Worm (Caenorhabditis elegans): ENCODE data around the gene F39B3.3.
"Not testable (repeated sequence)": the region's sequence is repeated elsewhere in the genome, so short reads cannot be mapped to it uniquely, and the experiment has no call there.

Gene F39B3.3

DNA sequence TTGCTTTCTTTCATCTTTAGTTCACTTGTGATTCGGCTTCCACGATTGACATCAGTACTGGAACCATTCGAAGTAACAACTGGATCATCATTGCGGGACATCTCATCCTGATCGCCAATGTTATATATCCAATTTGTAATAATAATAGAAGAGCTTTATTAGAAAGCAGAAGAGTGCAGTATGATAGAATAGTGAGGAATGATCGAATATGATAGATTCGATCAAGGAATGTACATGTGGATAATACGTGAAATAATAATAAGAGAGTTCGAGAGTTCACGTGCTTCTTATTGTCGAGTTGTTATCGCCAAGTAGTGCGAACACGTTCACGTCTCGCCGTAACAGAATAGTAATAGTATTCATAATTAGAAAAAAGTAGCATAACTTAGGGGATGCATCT lies at the start of gene F39B3.3:
F39B3.3 (minus strand) TSS at position 101 of the 400 bp plus-strand sequence.
- not testable (repeated sequence) for TF ChIP-seq F13C5.2, tra-4, ets-7 (tag; optimal IDR thresholded peaks at IDR 0.05)

DNA sequence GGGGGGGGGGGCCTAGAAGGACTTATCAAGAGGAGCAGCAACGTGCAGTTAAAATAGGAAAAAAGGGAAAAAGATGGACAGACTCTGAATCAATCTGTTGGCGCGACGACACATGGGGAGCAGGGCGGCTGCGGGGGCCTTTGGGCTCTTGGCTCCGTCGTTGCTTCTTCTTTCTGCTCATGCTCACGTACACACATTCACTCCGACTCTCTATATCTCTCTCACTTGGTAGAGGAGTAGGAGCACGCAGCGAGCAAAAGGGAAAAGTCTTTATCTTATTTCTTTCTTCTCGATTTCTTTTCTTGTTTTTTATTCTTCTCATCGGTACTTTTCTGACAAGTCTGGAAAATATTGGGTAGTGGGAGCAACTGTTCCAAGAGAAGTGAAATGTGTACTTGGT lies 49.4 kb upstream of the F39B3.3 start:
- TF ChIP-seq B0310.2 (tag; optimal IDR thresholded peaks at IDR 0.05) (no peak), tra-4 (tag; optimal IDR thresholded peaks at IDR 0.05) (no peak), ama-1 (optimal IDR thresholded peaks at IDR 0.05) (no peak), tbx-37 (GFP tag; conservative IDR thresholded peaks at IDR 0.05) (no peak), ets-7 (tag; optimal IDR thresholded peaks at IDR 0.05) (no peak), ceh-13 (GFP tag; optimal IDR thresholded peaks at IDR 0.05) (no peak), F13C5.2 (tag; optimal IDR thresholded peaks at IDR 0.05) (no peak), pes-1 (GFP tag; IDR thresholded peaks at IDR 0.05) (no peak), hmbx-1 (tag; optimal IDR thresholded peaks at IDR 0.05) (no peak), sea-1 (GFP tag; conservative IDR thresholded peaks at IDR 0.05) (no peak), scrt-1 (GFP tag; IDR thresholded peaks at IDR 0.05) (no peak), flt-1 (GFP tag; IDR thresholded peaks at IDR 0.05) (no peak), ceh-36 (tag; optimal IDR thresholded peaks at IDR 0.05) (no peak), tbx-11 (GFP tag; IDR thresholded peaks at IDR 0.05) (no peak), hmg-4 (GFP tag; optimal IDR thresholded peaks at IDR 0.05) (no peak)

DNA sequence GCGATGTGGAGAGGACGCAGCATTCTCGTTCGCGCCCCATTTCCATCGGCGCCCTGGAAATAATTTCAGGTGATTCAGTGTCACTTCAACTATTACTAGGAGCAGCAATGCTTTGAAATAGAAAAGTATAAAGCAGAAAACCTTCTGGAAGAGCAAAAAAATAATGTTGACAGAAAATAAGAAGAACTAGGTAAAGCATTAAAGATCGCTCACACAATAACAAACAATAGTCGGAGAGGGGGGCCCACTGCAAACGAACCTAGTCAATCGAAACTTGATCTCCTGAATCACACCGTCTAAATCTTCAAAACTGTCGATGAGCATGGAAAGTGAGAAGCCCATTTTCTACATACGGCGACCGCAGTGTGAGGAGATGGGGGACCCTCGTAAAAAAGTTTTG lies 49.0 kb upstream of the F39B3.3 start:
- no peak for TF ChIP-seq tbx-37 (GFP tag; conservative IDR thresholded peaks at IDR 0.05)
- TF ChIP-seq ama-1 (optimal IDR thresholded peaks at IDR 0.05): no peak
- no peak for TF ChIP-seq F13C5.2 (tag; optimal IDR thresholded peaks at IDR 0.05)
- TF ChIP-seq aly-1 (tag; optimal IDR thresholded peaks at IDR 0.05): no peak
- TF ChIP-seq sea-1 (GFP tag; conservative IDR thresholded peaks at IDR 0.05): no peak
- no peak for TF ChIP-seq tbx-11 (GFP tag; IDR thresholded peaks at IDR 0.05)
- TF ChIP-seq ceh-13 (GFP tag; optimal IDR thresholded peaks at IDR 0.05): no peak
- no peak for TF ChIP-seq hmbx-1 (tag; optimal IDR thresholded peaks at IDR 0.05)
- no peak for TF ChIP-seq hnd-1 (tag; optimal IDR thresholded peaks at IDR 0.05)
- TF ChIP-seq hmg-4 (GFP tag; optimal IDR thresholded peaks at IDR 0.05): no peak
- TF ChIP-seq flt-1 (GFP tag; IDR thresholded peaks at IDR 0.05): no peak
- TF ChIP-seq ceh-36 (tag; optimal IDR thresholded peaks at IDR 0.05): no peak
- TF ChIP-seq ets-7 (tag; optimal IDR thresholded peaks at IDR 0.05): no peak
- no peak for TF ChIP-seq scrt-1 (GFP tag; IDR thresholded peaks at IDR 0.05)

DNA sequence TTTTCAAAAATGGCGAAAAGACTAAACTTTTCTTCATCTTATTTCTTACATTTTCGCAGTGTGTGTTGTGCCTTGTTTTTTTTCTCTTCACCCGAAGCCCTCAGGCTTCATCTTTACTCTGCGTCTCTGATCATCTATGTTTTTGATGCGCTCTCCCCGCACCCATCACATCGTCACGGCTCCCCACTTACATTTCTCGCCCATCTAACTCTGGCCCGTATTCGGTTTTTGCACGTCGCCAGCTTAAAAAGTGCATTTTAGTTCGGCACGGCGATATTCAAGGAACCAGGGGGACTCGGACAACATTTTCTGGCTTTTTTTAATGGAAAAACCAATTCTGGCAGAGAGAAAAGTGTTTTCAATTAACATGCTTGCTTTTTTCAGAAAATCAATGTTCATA lies 48.5 kb upstream of the F39B3.3 start:
- TF ChIP-seq B0310.2 (tag; optimal IDR thresholded peaks at IDR 0.05) (no peak), hnd-1 (tag; optimal IDR thresholded peaks at IDR 0.05) (no peak), F13C5.2 (tag; optimal IDR thresholded peaks at IDR 0.05) (no peak), pes-1 (GFP tag; IDR thresholded peaks at IDR 0.05) (no peak), hmg-4 (GFP tag; optimal IDR thresholded peaks at IDR 0.05) (no peak), sea-1 (GFP tag; conservative IDR thresholded peaks at IDR 0.05) (no peak), tra-4 (tag; optimal IDR thresholded peaks at IDR 0.05) (no peak), scrt-1 (GFP tag; IDR thresholded peaks at IDR 0.05) (no peak), aly-1 (tag; optimal IDR thresholded peaks at IDR 0.05) (no peak), ets-7 (tag; optimal IDR thresholded peaks at IDR 0.05) (no peak), ama-1 (optimal IDR thresholded peaks at IDR 0.05) (no peak), tbx-11 (GFP tag; IDR thresholded peaks at IDR 0.05) (no peak), tbx-37 (GFP tag; conservative IDR thresholded peaks at IDR 0.05) (no peak), ceh-36 (tag; optimal IDR thresholded peaks at IDR 0.05) (no peak), hmbx-1 (tag; optimal IDR thresholded peaks at IDR 0.05) (no peak), flt-1 (GFP tag; IDR thresholded peaks at IDR 0.05) (no peak), ceh-13 (GFP tag; optimal IDR thresholded peaks at IDR 0.05) (no peak)

- no peak for TF ChIP-seq ama-1 (optimal IDR thresholded peaks at IDR 0.05)
- no peak for TF ChIP-seq ceh-36 (tag; optimal IDR thresholded peaks at IDR 0.05)
- no peak for TF ChIP-seq ceh-13 (GFP tag; optimal IDR thresholded peaks at IDR 0.05)
Observed at ce11 chrX:17626599-17626998, 47.7 kb upstream of the F39B3.3 start.

DNA sequence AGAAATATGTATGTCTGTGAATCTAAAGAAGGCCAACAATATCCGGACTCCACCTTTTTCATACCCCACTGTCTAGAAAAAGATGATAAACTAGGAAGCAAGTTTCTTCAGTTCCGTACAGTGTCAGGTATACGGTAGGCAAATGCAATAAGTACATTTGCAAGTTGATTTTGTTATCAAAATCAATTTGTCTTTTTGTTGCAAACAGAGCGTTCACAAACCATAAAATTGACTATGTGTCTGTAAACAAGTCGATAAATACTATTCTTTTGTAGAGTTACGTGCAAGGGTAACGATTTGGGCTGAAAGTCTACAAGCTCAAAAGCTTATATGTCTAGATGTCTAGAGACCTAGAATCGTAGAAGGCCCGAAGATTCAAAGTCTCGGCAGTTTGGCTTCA lies 46.8 kb upstream of the F39B3.3 start:
- no peak for TF ChIP-seq hmg-4 (GFP tag; optimal IDR thresholded peaks at IDR 0.05)

DNA sequence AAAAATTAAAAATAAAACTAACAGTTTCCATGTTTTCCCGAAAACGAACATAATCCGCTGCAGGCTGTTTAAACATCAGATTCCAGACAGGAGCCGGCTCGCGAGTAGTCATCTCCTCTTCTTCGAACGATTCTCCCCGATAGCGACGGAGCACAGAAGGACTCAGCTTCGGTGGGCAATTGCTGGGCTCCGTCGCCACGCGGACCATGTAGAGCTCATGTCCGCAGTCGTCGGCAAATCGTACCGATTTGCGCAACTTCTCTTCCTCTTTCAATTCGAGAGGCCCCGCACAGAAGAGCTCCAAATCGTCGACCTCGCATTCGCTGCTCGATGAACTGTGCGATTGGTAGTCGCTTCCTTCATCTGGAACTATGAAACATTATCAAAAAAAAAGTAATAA lies 46.3 kb upstream of the F39B3.3 start:
- TF ChIP-seq hmg-4 (GFP tag; optimal IDR thresholded peaks at IDR 0.05) (no peak), scrt-1 (GFP tag; IDR thresholded peaks at IDR 0.05) (no peak), B0310.2 (tag; optimal IDR thresholded peaks at IDR 0.05) (no peak), hmbx-1 (tag; optimal IDR thresholded peaks at IDR 0.05) (no peak), sea-1 (GFP tag; conservative IDR thresholded peaks at IDR 0.05) (no peak), tra-4 (tag; optimal IDR thresholded peaks at IDR 0.05) (no peak)

ce11 chrX:17614245-17614644 lies 35.3 kb upstream of the F39B3.3 start, which contains the start of gene ncs-7:
ncs-7 (plus strand) TSS chrX:17614545.
- TF ChIP-seq hnd-1 (tag; optimal IDR thresholded peaks at IDR 0.05) (no peak), scrt-1 (GFP tag; IDR thresholded peaks at IDR 0.05) (no peak), tbx-37 (GFP tag; conservative IDR thresholded peaks at IDR 0.05) (no peak)

- TF ChIP-seq pes-1 (GFP tag; IDR thresholded peaks at IDR 0.05): no peak
- no peak for TF ChIP-seq hmg-4 (GFP tag; optimal IDR thresholded peaks at IDR 0.05)
- TF ChIP-seq aly-1 (tag; optimal IDR thresholded peaks at IDR 0.05): no peak
- no peak for TF ChIP-seq ama-1 (optimal IDR thresholded peaks at IDR 0.05)
- no peak for TF ChIP-seq B0310.2 (tag; optimal IDR thresholded peaks at IDR 0.05)
- no peak for TF ChIP-seq flt-1 (GFP tag; IDR thresholded peaks at IDR 0.05)
- no peak for TF ChIP-seq ceh-13 (GFP tag; optimal IDR thresholded peaks at IDR 0.05)
- no peak for TF ChIP-seq hnd-1 (tag; optimal IDR thresholded peaks at IDR 0.05)
- TF ChIP-seq hmbx-1 (tag; optimal IDR thresholded peaks at IDR 0.05): no peak
- no peak for TF ChIP-seq tra-4 (tag; optimal IDR thresholded peaks at IDR 0.05)
- no peak for TF ChIP-seq sea-1 (GFP tag; conservative IDR thresholded peaks at IDR 0.05)
- no peak for TF ChIP-seq F13C5.2 (tag; optimal IDR thresholded peaks at IDR 0.05)
- no peak for TF ChIP-seq tbx-11 (GFP tag; IDR thresholded peaks at IDR 0.05)
Observed at ce11 chrX:17613024-17613423, 34.1 kb upstream of the F39B3.3 start.

Data from whole organism, early embryonic.